Fruit fly (Drosophila melanogaster): Measurements from ENCODE around the gene CG6293.

- TF ChIP-seq CG6792 (GFP tag; optimal IDR thresholded peaks at IDR 0.05) (no peak), CG10631 (GFP tag; optimal IDR thresholded peaks at IDR 0.05) (no peak), CG6808 (GFP tag; optimal IDR thresholded peaks at IDR 0.05) (no peak), OdsH (GFP tag; optimal IDR thresholded peaks at IDR 0.05) (no peak), achi (GFP tag; optimal IDR thresholded peaks at IDR 0.05) (no peak), fkh (GFP tag; optimal IDR thresholded peaks at IDR 0.05) (no peak), Sox102F (GFP tag; optimal IDR thresholded peaks at IDR 0.05) (no peak), CG11294 (GFP tag; IDR thresholded peaks at IDR 0.05) (no peak), CG1621 (tag; optimal IDR thresholded peaks at IDR 0.05) (no peak), salr (GFP tag; optimal IDR thresholded peaks at IDR 0.05) (no peak), lz (GFP tag; optimal IDR thresholded peaks at IDR 0.05) (no peak), Blimp-1 (GFP tag; optimal IDR thresholded peaks at IDR 0.05) (no peak), svp (GFP tag) (no peak), CG16779 (tag; optimal IDR thresholded peaks at IDR 0.05) (no peak)
Observed at dm6 chr3R:10357364-10357676, 45.9 kb upstream of the CG6293 start.
